Worm (Caenorhabditis elegans) whole organism, late embryonic: ENCODE results near the gene srb-12.
A peak's percentile ranks its signal among the peaks of the same experiment; 100 is the strongest.

ENCODE experiments used
- T23F11.4 ChIP-seq: fragments of 200-800 bp; sonication (Bioruptor generic); optimal IDR thresholded peaks from 2 replicates; lab custom pipeline; 2018; ENCODE audit warnings: mild to moderate bottlenecking, missing genetic modification characterization, missing compliant biosample characterization
- ceh-18 ChIP-seq: sonication (generic microtip); optimal IDR thresholded peaks from 2 replicates; lab custom pipeline; 2016; ENCODE audit warnings: missing genetic modification characterization, missing compliant biosample characterization
- nfya-1 ChIP-seq: sonication (generic microtip); optimal IDR thresholded peaks from 2 replicates; lab custom pipeline; 2017; ENCODE audit warnings: missing genetic modification characterization, mild to moderate bottlenecking, missing compliant biosample characterization, antibody characterized with exemption, moderate library complexity
- pros-1 ChIP-seq: fragments of 150-350 bp; optimal IDR thresholded peaks from 2 replicates; lab custom pipeline; 2014; ENCODE audit warnings: missing biosample characterization, missing genetic modification reagents, missing genetic modification characterization

ce11 chrII:5200987-5201582, 46.6 kb upstream of the srb-12 start:
- TF ChIP-seq T23F11.4 (GFP tag; lab: Kevin White, UChicago) (no peak), ceh-18 (tag; lab: Kevin White, UChicago) (peak; percentile 31), pros-1 (tag; lab: Kevin White, UChicago) (no peak), nfya-1 (tag; lab: Kevin White, UChicago) (peak; percentile 7)
